Fruit fly (Drosophila melanogaster) whole organism: Measurements from ENCODE around the gene CG7800.

Source experiments
- Dll ChIP-seq: fragments of >200 bp; optimal IDR thresholded peaks from 2 replicates; lab custom pipeline; 2017
- pan ChIP-seq: fragments of >200 bp; optimal IDR thresholded peaks from 2 replicates; lab custom pipeline; 2017

DNA sequence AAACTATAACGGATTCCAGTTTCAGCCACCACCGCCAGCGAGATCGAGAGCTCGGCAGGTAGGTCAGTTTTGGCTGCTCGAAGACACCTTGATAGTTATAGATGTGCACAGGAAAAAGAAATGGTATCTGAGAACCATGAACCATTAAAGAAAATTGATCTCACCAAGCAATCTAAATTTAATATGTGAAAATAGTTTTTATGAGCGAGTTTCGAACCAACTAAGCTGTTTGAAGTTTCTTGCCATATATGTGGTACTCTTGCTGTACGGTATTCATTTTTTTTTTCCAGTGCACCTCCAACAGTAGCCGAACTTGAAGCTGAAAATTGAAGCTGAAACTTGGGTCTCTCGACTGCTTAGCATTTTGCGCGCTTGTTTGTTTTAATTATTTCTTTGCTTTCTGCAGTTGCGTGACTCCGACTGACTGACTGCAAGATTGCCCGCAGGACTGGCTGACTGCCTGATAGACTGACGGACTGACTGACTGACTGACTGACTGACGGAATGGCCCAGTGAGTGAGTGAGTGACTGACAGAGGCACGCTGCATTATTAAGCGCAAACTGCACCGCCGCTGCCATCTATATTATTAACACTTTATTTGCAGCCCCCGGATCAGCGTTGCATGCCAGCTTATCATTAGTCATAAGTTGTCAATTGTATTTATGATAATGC is 46.1 kb upstream of the CG7800 start:
- TF ChIP-seq pan (no peak), Dll (lab: Kevin White, UChicago) (no peak)
